Worm (Caenorhabditis elegans) whole organism, L1 larva: Measurements from ENCODE around the gene F46B3.14.

Experiments
- C04F5.9 ChIP-seq: sonication (generic microtip); optimal IDR thresholded peaks from 2 replicates; lab custom pipeline; 2016; ENCODE audit warnings: missing genetic modification characterization, missing compliant biosample characterization
- C16A3.4 ChIP-seq: fragments of 150-350 bp; optimal IDR thresholded peaks from 2 replicates; lab custom pipeline; 2014; ENCODE audit warnings: missing biosample characterization, missing genetic modification characterization
- C34B4.2 ChIP-seq: sonication (generic microtip); optimal IDR thresholded peaks from 2 replicates; lab custom pipeline; 2017; ENCODE audit warnings: mild to moderate bottlenecking, missing genetic modification characterization, missing compliant biosample characterization
- aha-1 ChIP-seq: fragments of 150-350 bp; optimal IDR thresholded peaks from 2 replicates; lab custom pipeline; 2014; ENCODE audit warnings: missing biosample characterization, missing genetic modification characterization
- aly-2 ChIP-seq: fragments of 150-350 bp; optimal IDR thresholded peaks from 2 replicates; lab custom pipeline; 2014; ENCODE audit warnings: missing biosample characterization, missing genetic modification characterization
- ceh-63 ChIP-seq: fragments of 200-800 bp; sonication (Bioruptor generic); optimal IDR thresholded peaks from 2 replicates; lab custom pipeline; 2018; ENCODE audit warnings: mild to moderate bottlenecking, missing genetic modification characterization, missing compliant biosample characterization
- ceh-8 ChIP-seq: fragments of 200-800 bp; sonication (Bioruptor generic); optimal IDR thresholded peaks from 2 replicates; lab custom pipeline; 2018; ENCODE audit warnings: mild to moderate bottlenecking, missing genetic modification characterization, moderate library complexity, missing compliant biosample characterization
- ceh-82 ChIP-seq, 3 experiments: fragments of 150-350 bp in 1 of 3; sonication (generic microtip) in 2 of 3; optimal IDR thresholded peaks; 2 replicates each; lab custom pipeline; 2014 to 2017; ENCODE audit warnings: missing biosample characterization in 3 of 3, missing genetic modification characterization in 3 of 3
- ces-1 ChIP-seq: fragments of 150-350 bp; optimal IDR thresholded peaks from 2 replicates; lab custom pipeline; 2014; ENCODE audit warnings: missing biosample characterization, missing genetic modification reagents, missing genetic modification characterization
- dpl-1 ChIP-seq, 3 experiments: fragments of 150-350 bp in 2 of 3; sonication (generic microtip) in 1 of 3; optimal IDR thresholded peaks; 2 replicates each; lab custom pipeline; 2014 to 2017; ENCODE audit warnings: missing biosample characterization in 3 of 3, missing genetic modification characterization in 3 of 3, missing genetic modification reagents in 3 of 3
- efl-1 ChIP-seq, 4 experiments: fragments of 150-350 bp; optimal IDR thresholded peaks in 3 of 4; peaks in 1 of 4; 1 replicate in 1 of 4; 2 replicates in 3 of 4; lab custom pipeline; 2014; ENCODE audit warnings: missing biosample characterization in 2 of 4, missing genetic modification characterization in 2 of 4, missing genetic modification reagents in 2 of 4
- efl-3 ChIP-seq: fragments of 200-800 bp; sonication (Bioruptor generic); optimal IDR thresholded peaks from 2 replicates; lab custom pipeline; 2018; ENCODE audit warnings: mild to moderate bottlenecking, missing genetic modification characterization, missing compliant biosample characterization
- egl-13 ChIP-seq: sonication (generic microtip); optimal IDR thresholded peaks from 2 replicates; lab custom pipeline; 2016; ENCODE audit warnings: missing genotype, missing genetic modification reagents, missing genetic modification characterization, missing compliant biosample characterization
- egl-27 ChIP-seq, 2 experiments: fragments of 150-350 bp in 1 of 2; sonication (generic microtip); optimal IDR thresholded peaks; 3 replicates each; lab custom pipeline; 2017 to 2018; ENCODE audit warnings: missing biosample characterization in 2 of 2, missing genetic modification characterization in 2 of 2, missing genetic modification reagents in 2 of 2
- fkh-10 ChIP-seq: sonication (generic microtip); optimal IDR thresholded peaks from 2 replicates; lab custom pipeline; 2017; ENCODE audit warnings: missing biosample characterization, missing genetic modification reagents, missing genetic modification characterization
- fkh-4 ChIP-seq: sonication (generic microtip); optimal IDR thresholded peaks from 2 replicates; lab custom pipeline; 2016; ENCODE audit warnings: missing compliant biosample characterization, missing genetic modification characterization, borderline replicate concordance
- hpl-2 ChIP-seq: fragments of 150-350 bp; optimal IDR thresholded peaks from 2 replicates; lab custom pipeline; 2014; ENCODE audit warnings: missing biosample characterization, missing genetic modification reagents, missing genetic modification characterization
- irx-1 ChIP-seq: sonication (generic microtip); optimal IDR thresholded peaks from 2 replicates; lab custom pipeline; 2016; ENCODE audit warnings: missing genetic modification characterization, missing compliant biosample characterization
- jun-1 ChIP-seq: fragments of 150-350 bp; optimal IDR thresholded peaks from 2 replicates; lab custom pipeline; 2014; ENCODE audit warnings: missing biosample characterization, missing genetic modification reagents, missing genetic modification characterization
- lin-13 ChIP-seq: fragments of 150-350 bp; optimal IDR thresholded peaks from 2 replicates; lab custom pipeline; 2014; ENCODE audit warnings: missing biosample characterization, missing genetic modification reagents, missing genetic modification characterization
- lin-15B ChIP-seq: fragments of 150-350 bp; sonication (generic microtip); optimal IDR thresholded peaks from 3 replicates; lab custom pipeline; 2014; ENCODE audit warnings: missing biosample characterization, missing genetic modification characterization
- lin-35 ChIP-seq, 2 experiments: fragments of 150-350 bp; optimal IDR thresholded peaks; 2 replicates each; lab custom pipeline; 2014; ENCODE audit warnings: missing biosample characterization in 2 of 2, missing genetic modification characterization in 2 of 2, missing genetic modification reagents in 2 of 2
- lir-3 ChIP-seq: sonication (generic microtip); optimal IDR thresholded peaks from 2 replicates; lab custom pipeline; 2016; ENCODE audit warnings: mild to moderate bottlenecking, missing genetic modification characterization, moderate library complexity, missing compliant biosample characterization; ENCODE audit not compliant: poor library complexity
- lsy-2 ChIP-seq, 2 experiments: fragments of 150-350 bp; optimal IDR thresholded peaks; 2 replicates each; lab custom pipeline; 2014; ENCODE audit warnings: missing biosample characterization in 2 of 2, missing genetic modification characterization in 2 of 2
- mab-9 ChIP-seq: fragments of 200-800 bp; sonication (Bioruptor generic); IDR thresholded peaks from 2 replicates; pipeline ENCODE4 v1.3.6; 2022; ENCODE audit warnings: missing genetic modification reagents, missing genetic modification characterization, missing compliant biosample characterization
- mdl-1 ChIP-seq, 2 experiments: fragments of 150-350 bp; optimal IDR thresholded peaks; 2 replicates each; lab custom pipeline; 2014 to 2017; ENCODE audit warnings: missing biosample characterization in 2 of 2, missing genetic modification characterization in 2 of 2, inconsistent platforms in 1 of 2
- mep-1 ChIP-seq: fragments of 150-350 bp; optimal IDR thresholded peaks from 2 replicates; lab custom pipeline; 2014; ENCODE audit warnings: missing biosample characterization, missing genetic modification characterization
- nhr-11 ChIP-seq: fragments of 150-350 bp; optimal IDR thresholded peaks from 2 replicates; lab custom pipeline; 2014; ENCODE audit warnings: missing biosample characterization, missing genetic modification characterization
- nhr-12 ChIP-seq: sonication (generic microtip); optimal IDR thresholded peaks from 2 replicates; lab custom pipeline; 2017; ENCODE audit warnings: missing biosample characterization, missing genetic modification characterization
- nhr-19 ChIP-seq: fragments of 200-800 bp; sonication (Bioruptor generic); conservative IDR thresholded peaks from 2 replicates; pipeline ENCODE4 v1.3.6; 2022; ENCODE audit warnings: missing genetic modification characterization, missing compliant biosample characterization
- nhr-20 ChIP-seq: sonication (generic microtip); optimal IDR thresholded peaks from 2 replicates; lab custom pipeline; 2016; ENCODE audit warnings: mild to moderate bottlenecking, missing genetic modification characterization, missing compliant biosample characterization
- nhr-237 ChIP-seq: fragments of 150-350 bp; optimal IDR thresholded peaks from 2 replicates; lab custom pipeline; 2014; ENCODE audit warnings: missing biosample characterization, missing genetic modification characterization
- nhr-28 ChIP-seq: fragments of 150-350 bp; optimal IDR thresholded peaks from 2 replicates; lab custom pipeline; 2014; ENCODE audit warnings: missing biosample characterization, missing genetic modification characterization
- nhr-47 ChIP-seq: sonication (generic microtip); optimal IDR thresholded peaks from 2 replicates; lab custom pipeline; 2016; ENCODE audit warnings: mild to moderate bottlenecking, missing genetic modification characterization, moderate library complexity, missing compliant biosample characterization
- nhr-71 ChIP-seq: sonication (generic microtip); optimal IDR thresholded peaks from 2 replicates; lab custom pipeline; 2016; ENCODE audit warnings: mild to moderate bottlenecking, missing genetic modification characterization, moderate library complexity, missing compliant biosample characterization
- nhr-76 ChIP-seq: sonication (generic microtip); optimal IDR thresholded peaks from 2 replicates; lab custom pipeline; 2017; ENCODE audit warnings: missing biosample characterization, missing genetic modification characterization
- nhr-77 ChIP-seq: fragments of 150-350 bp; optimal IDR thresholded peaks from 2 replicates; lab custom pipeline; 2014; ENCODE audit warnings: missing biosample characterization, missing genetic modification characterization
- pax-3 ChIP-seq: fragments of 200-800 bp; sonication (Bioruptor generic); optimal IDR thresholded peaks from 2 replicates; lab custom pipeline; 2018; ENCODE audit warnings: mild to moderate bottlenecking, missing genetic modification characterization, moderate library complexity, missing compliant biosample characterization
- pqm-1 ChIP-seq: sonication (generic microtip); optimal IDR thresholded peaks from 3 replicates; lab custom pipeline; 2017; ENCODE audit warnings: missing biosample characterization, missing genetic modification characterization
- rnt-1 ChIP-seq: sonication (generic microtip); optimal IDR thresholded peaks from 2 replicates; lab custom pipeline; 2016; ENCODE audit warnings: mild to moderate bottlenecking, missing genetic modification characterization, moderate library complexity, missing compliant biosample characterization
- skn-1 ChIP-seq: fragments of 150-350 bp; optimal IDR thresholded peaks from 2 replicates; lab custom pipeline; 2014; ENCODE audit warnings: missing biosample characterization, missing genetic modification characterization
- snu-23 ChIP-seq: sonication (generic microtip); optimal IDR thresholded peaks from 2 replicates; lab custom pipeline; 2016; ENCODE audit warnings: missing genetic modification characterization, missing compliant biosample characterization
- swsn-7 ChIP-seq: sonication (generic microtip); optimal IDR thresholded peaks from 2 replicates; lab custom pipeline; 2016; ENCODE audit warnings: missing genetic modification characterization, missing compliant biosample characterization
- tlp-1 ChIP-seq: fragments of 150-350 bp; optimal IDR thresholded peaks from 2 replicates; lab custom pipeline; 2014; ENCODE audit warnings: missing biosample characterization, missing genetic modification characterization
- unc-130 ChIP-seq: fragments of 150-350 bp; optimal IDR thresholded peaks from 2 replicates; lab custom pipeline; 2017; ENCODE audit warnings: missing biosample characterization, missing genetic modification characterization, inconsistent platforms
- unc-98 ChIP-seq: fragments of 200-800 bp; sonication (Bioruptor generic); IDR thresholded peaks from 2 replicates; pipeline ENCODE4 v1.3.6; 2022; ENCODE audit warnings: missing genetic modification characterization, missing compliant biosample characterization
- xbp-1 ChIP-seq: sonication (generic microtip); optimal IDR thresholded peaks from 2 replicates; lab custom pipeline; 2016; ENCODE audit warnings: missing genetic modification characterization, missing compliant biosample characterization
- zag-1 ChIP-seq: fragments of 150-350 bp; optimal IDR thresholded peaks from 2 replicates; lab custom pipeline; 2014; ENCODE audit warnings: missing biosample characterization, missing genetic modification characterization

The F46B3.14 gene

ce11 chrV:20580511-20581040 lies 50.6 kb downstream of the F46B3.14 start, which contains the start of gene F26F2.7 (continued):
- TF ChIP-seq lir-3 (tag; lab: Kevin White, UChicago) (no peak), irx-1 (tag; lab: Kevin White, UChicago) (peak; percentile 88), unc-130 (tag; lab: Kevin White, UChicago) (peak; percentile 86), C16A3.4 (tag; lab: Kevin White, UChicago) (peak; percentile 82), hpl-2 (GFP tag; lab: Kevin White, UChicago) (no peak), C34B4.2 (tag; lab: Kevin White, UChicago) (no peak), mdl-1 (tag; optimal IDR thresholded peaks at IDR 0.05; lab: Kevin White, UChicago) (peak in 1 of 2 experiments; percentile 88), aly-2 (tag; lab: Kevin White, UChicago) (no peak), ces-1 (GFP tag; lab: Kevin White, UChicago) (no peak), fkh-4 (peak; percentile 69), nhr-20 (tag; lab: Kevin White, UChicago) (peak; percentile 88), nhr-71 (tag; lab: Kevin White, UChicago) (peak; percentile 93), efl-3 (GFP tag; lab: Kevin White, UChicago) (peak; percentile 46), efl-1 (optimal IDR thresholded peaks at IDR 0.05; lab: Kevin White, UChicago) (peak; percentile 64 to 73), efl-1 (GFP tag; optimal IDR thresholded peaks at IDR 0.05 in 1 of 2; lab: Kevin White, UChicago) (peak; percentile 75 to 96), nhr-77 (no peak), nhr-28 (tag; lab: Kevin White, UChicago) (no peak), tlp-1 (tag; lab: Kevin White, UChicago) (no peak), mep-1 (peak; percentile 94), lin-35 (GFP tag; optimal IDR thresholded peaks at IDR 0.05; lab: Kevin White, UChicago) (peak; percentile 76 to 84), nhr-237 (tag; lab: Kevin White, UChicago) (no peak), nhr-19 (GFP tag; lab: Robert Waterston, UW) (peak; percentile 83), dpl-1 (GFP tag; optimal IDR thresholded peaks at IDR 0.05; lab: Kevin White, UChicago) (peak; percentile 65 to 81 (median 79)), fkh-10 (peak; percentile 17), C04F5.9 (tag; lab: Kevin White, UChicago) (peak; percentile 64), jun-1 (peak; percentile 40), lin-13 (peak; percentile 80), egl-13 (peak; percentile 80), nhr-12 (no peak), pqm-1 (tag; lab: Kevin White, UChicago) (no peak), nhr-76 (tag; lab: Kevin White, UChicago) (no peak), swsn-7 (tag; lab: Kevin White, UChicago) (peak; percentile 90), egl-27 (tag; optimal IDR thresholded peaks at IDR 0.05; lab: Kevin White, UChicago) (no peak), rnt-1 (tag; lab: Kevin White, UChicago) (no peak), xbp-1 (peak; percentile 89), mab-9 (GFP tag; lab: Robert Waterston, UW) (peak; percentile 45; the same call in 1 of the 2 replicates), nhr-11 (tag; lab: Kevin White, UChicago) (peak; percentile 69), ceh-82 (tag; optimal IDR thresholded peaks at IDR 0.05; lab: Kevin White, UChicago) (peak; percentile 61 to 80 (median 70)), unc-98 (no peak), ceh-8 (GFP tag; lab: Kevin White, UChicago) (peak; percentile 30), lsy-2 (tag; optimal IDR thresholded peaks at IDR 0.05; lab: Kevin White, UChicago) (peak; percentile 89 to 91), aha-1 (tag; lab: Kevin White, UChicago) (peak; percentile 29), lin-15B (tag; lab: Kevin White, UChicago) (no peak), ceh-63 (GFP tag; lab: Kevin White, UChicago) (no peak), skn-1 (tag; lab: Kevin White, UChicago) (peak; percentile 57), snu-23 (GFP tag; lab: Kevin White, UChicago) (peak; percentile 90), zag-1 (no peak), pax-3 (tag; lab: Kevin White, UChicago) (peak; percentile 65), nhr-47 (tag; lab: Kevin White, UChicago) (peak; percentile 93)
- TF ChIP-seq, all 84 proteins: peak for 53
